Fruit fly (Drosophila melanogaster) S2 (cell line): ENCODE measurements around the gene Deaf1.

Source experiments
- CG8478 ChIP-seq: fragments of >200 bp; optimal IDR thresholded peaks from 2 replicates; lab custom pipeline; 2018
- CTCF ChIP-seq, 2 experiments: fragments of >200 bp; optimal IDR thresholded peaks; 2 replicates each; lab custom pipeline; 2018

dm6 chr3L:19805895-19806294 lies 12.1 kb upstream of the Deaf1 start, which contains the start of gene CG34116:
- TF ChIP-seq CTCF (optimal IDR thresholded peaks at IDR 0.05; lab: Kevin White, UChicago) (no peak), CG8478 (lab: Kevin White, UChicago) (no peak)
